In genomic region chr2L:16519582-16520474, dm6 we compare ENCODE assay signal across 1 fruit fly cellular context.
TF ChIP-seq lines count a peak whose summit lies in the region.

No protein-coding gene starts in this region.

TF ChIP-seq in whole organism, embryonic, 481 proteins besides CTCF, POLR2A, EP300 and RAD21 (continued from another document and continues in another):
- TF ChIP-seq Blimp-1 (GFP tag; optimal IDR thresholded peaks at IDR 0.05; lab: Kevin White, UChicago): peak; percentile 45
- TF ChIP-seq CG10543 (GFP tag; optimal IDR thresholded peaks at IDR 0.05; lab: Kevin White, UChicago): peak; percentile 31
- TF ChIP-seq CG18764 (GFP tag; optimal IDR thresholded peaks at IDR 0.05; lab: Kevin White, UChicago): no peak
- no peak for TF ChIP-seq Side (GFP tag; optimal IDR thresholded peaks at IDR 0.05; lab: Kevin White, UChicago)
- TF ChIP-seq slp2 (GFP tag; optimal IDR thresholded peaks at IDR 0.05; lab: Kevin White, UChicago): no peak
- no peak for TF ChIP-seq inv (GFP tag; IDR thresholded peaks at IDR 0.05; lab: Robert Waterston, UW; ENCODE audit: partially characterized antibody)
- no peak for TF ChIP-seq danr (GFP tag; IDR thresholded peaks at IDR 0.05; lab: Robert Waterston, UW)
- TF ChIP-seq az2 (GFP tag; optimal IDR thresholded peaks at IDR 0.05; lab: Kevin White, UChicago): peak; percentile 37
- no peak for TF ChIP-seq CG4617 (GFP tag; optimal IDR thresholded peaks at IDR 0.05; lab: Kevin White, UChicago; ENCODE audit: borderline replicate concordance)
- peak; percentile 64; the same call in 1 of the 3 replicates for TF ChIP-seq otp (GFP tag; IDR thresholded peaks at IDR 0.05; lab: Robert Waterston, UW)
- no peak for TF ChIP-seq ap (GFP tag; IDR thresholded peaks at IDR 0.05; lab: Robert Waterston, UW)
- TF ChIP-seq Mes4 (GFP tag; optimal IDR thresholded peaks at IDR 0.05; lab: Kevin White, UChicago): peak; percentile 11
- TF ChIP-seq Rx (GFP tag; IDR thresholded peaks at IDR 0.05; lab: Robert Waterston, UW): no peak
- peak; percentile 13 for TF ChIP-seq MTF-1 (GFP tag; optimal IDR thresholded peaks at IDR 0.05; lab: Kevin White, UChicago; ENCODE audit: borderline replicate concordance)
- TF ChIP-seq prd (optimal IDR thresholded peaks at IDR 0.05; lab: Kevin White, UChicago): no peak
- TF ChIP-seq prd (GFP tag; IDR thresholded peaks at IDR 0.05; lab: Robert Waterston, UW): peak; percentile 42; the same call in 1 of the 3 replicates
- TF ChIP-seq CG3838 (GFP tag; optimal IDR thresholded peaks at IDR 0.05; lab: Kevin White, UChicago): peak; percentile 67
- peak; percentile 49 for TF ChIP-seq CG7839 (tag; optimal IDR thresholded peaks at IDR 0.05; lab: Kevin White, UChicago)
- no peak for TF ChIP-seq emc (GFP tag; optimal IDR thresholded peaks at IDR 0.05; lab: Kevin White, UChicago)
- TF ChIP-seq CG11504 (tag; optimal IDR thresholded peaks at IDR 0.05; lab: Kevin White, UChicago): peak; percentile 7
- no peak for TF ChIP-seq Hsf (GFP tag; optimal IDR thresholded peaks at IDR 0.05; lab: Kevin White, UChicago)
- TF ChIP-seq so (GFP tag; IDR thresholded peaks at IDR 0.05; lab: Robert Waterston, UW): peak; percentile 16; the same call in 1 of the 3 replicates
- peak; percentile 15 for TF ChIP-seq tin (GFP tag; optimal IDR thresholded peaks at IDR 0.05; lab: Kevin White, UChicago)
- TF ChIP-seq CG11696 (GFP tag; IDR thresholded peaks at IDR 0.05; lab: Robert Waterston, UW): peak; percentile 36; the same call in 1 of the 2 replicates
- TF ChIP-seq Stat92E (GFP tag; optimal IDR thresholded peaks at IDR 0.05; lab: Kevin White, UChicago): peak in 1 of 3 experiments; percentile 55
- peak; percentile 71 for TF ChIP-seq gem (tag; optimal IDR thresholded peaks at IDR 0.05; lab: Kevin White, UChicago)
- peak; percentile 64 for TF ChIP-seq Sox102F (GFP tag; optimal IDR thresholded peaks at IDR 0.05; lab: Kevin White, UChicago)
- TF ChIP-seq CG18262 (tag; optimal IDR thresholded peaks at IDR 0.05; lab: Kevin White, UChicago): peak; percentile 50
- no peak for TF ChIP-seq maf-S (GFP tag; optimal IDR thresholded peaks at IDR 0.05; lab: Kevin White, UChicago)
- TF ChIP-seq CG2199 (GFP tag; IDR thresholded peaks at IDR 0.05; lab: Robert Waterston, UW): peak; percentile 81; the same call in 2 of the 3 replicates
- TF ChIP-seq sd (tag; optimal IDR thresholded peaks at IDR 0.05; lab: Kevin White, UChicago): peak; percentile 4
- no peak; the same call in 2 of the 3 replicates for TF ChIP-seq ken (GFP tag; IDR thresholded peaks at IDR 0.05; lab: Robert Waterston, UW)
- TF ChIP-seq Jarid2 (GFP tag; optimal IDR thresholded peaks at IDR 0.05; lab: Kevin White, UChicago): peak; percentile 31
- TF ChIP-seq gcm (GFP tag; optimal IDR thresholded peaks at IDR 0.05; lab: Kevin White, UChicago): peak; percentile 38
- TF ChIP-seq tx (GFP tag; optimal IDR thresholded peaks at IDR 0.05; lab: Kevin White, UChicago): no peak
- peak; percentile 4; the same call in 1 of the 2 replicates for TF ChIP-seq slbo (GFP tag; IDR thresholded peaks at IDR 0.05; lab: Robert Waterston, UW)
- TF ChIP-seq CG13624 (GFP tag; optimal IDR thresholded peaks at IDR 0.05; lab: Kevin White, UChicago): peak; percentile 59
- TF ChIP-seq CG10321 (GFP tag; IDR thresholded peaks at IDR 0.05; lab: Robert Waterston, UW): no peak
- 0 out of 2 replicates have a peak, but pooled peaks have one; percentile 30 for TF ChIP-seq toy (GFP tag; IDR thresholded peaks at IDR 0.05; lab: Robert Waterston, UW)
- peak; percentile 59 for TF ChIP-seq CG2712 (tag; optimal IDR thresholded peaks at IDR 0.05; lab: Kevin White, UChicago)
- peak; percentile 9 for TF ChIP-seq Six4 (GFP tag; optimal IDR thresholded peaks at IDR 0.05; lab: Kevin White, UChicago)
- 0 out of 2 replicates have a peak, but pooled peaks have one; percentile 10 for TF ChIP-seq CG10959 (GFP tag; IDR thresholded peaks at IDR 0.05; lab: Robert Waterston, UW)
- no peak for TF ChIP-seq Lim3 (GFP tag; IDR thresholded peaks at IDR 0.05; lab: Robert Waterston, UW)
- peak; percentile 69 for TF ChIP-seq ATbp (GFP tag; optimal IDR thresholded peaks at IDR 0.05; lab: Kevin White, UChicago)
- peak; percentile 5 for TF ChIP-seq Lhr (GFP tag; optimal IDR thresholded peaks at IDR 0.05; lab: Kevin White, UChicago)
- TF ChIP-seq CG1233 (GFP tag; optimal IDR thresholded peaks at IDR 0.05; lab: Kevin White, UChicago): peak; percentile 22
- peak; percentile 15 for TF ChIP-seq CG10979 (tag; optimal IDR thresholded peaks at IDR 0.05; lab: Kevin White, UChicago)
- TF ChIP-seq CG4707 (GFP tag; optimal IDR thresholded peaks at IDR 0.05; lab: Kevin White, UChicago): peak; percentile 29
- TF ChIP-seq CG8924 (tag; optimal IDR thresholded peaks at IDR 0.05; lab: Kevin White, UChicago): peak; percentile 24
- TF ChIP-seq H15 (GFP tag; IDR thresholded peaks at IDR 0.05; lab: Robert Waterston, UW): 0 out of 3 replicates have a peak, but pooled peaks have one; percentile 31
- peak; percentile 11 for TF ChIP-seq Chrac-16 (GFP tag; optimal IDR thresholded peaks at IDR 0.05; lab: Kevin White, UChicago)
- TF ChIP-seq sens (GFP tag; lab: Kevin White, UChicago): peak; percentile 86
- TF ChIP-seq row (GFP tag; IDR thresholded peaks at IDR 0.05; lab: Robert Waterston, UW): peak; percentile 87
- TF ChIP-seq NC2β (GFP tag; optimal IDR thresholded peaks at IDR 0.05; lab: Kevin White, UChicago): peak; percentile 20
- TF ChIP-seq kni (GFP tag; optimal IDR thresholded peaks at IDR 0.05; lab: Kevin White, UChicago): no peak
- TF ChIP-seq Optix (GFP tag; IDR thresholded peaks at IDR 0.05; lab: Robert Waterston, UW): no peak; the same call in 2 of the 3 replicates
- 0 out of 3 replicates have a peak, but pooled peaks have one; percentile 29 for TF ChIP-seq zfh1 (GFP tag; IDR thresholded peaks at IDR 0.05; lab: Robert Waterston, UW)
- TF ChIP-seq CG12769 (tag; optimal IDR thresholded peaks at IDR 0.05; lab: Kevin White, UChicago): no peak
- TF ChIP-seq CG2875 (GFP tag; optimal IDR thresholded peaks at IDR 0.05; lab: Kevin White, UChicago): peak; percentile 50
- TF ChIP-seq CG7271 (tag; optimal IDR thresholded peaks at IDR 0.05; lab: Kevin White, UChicago): no peak
- no peak for TF ChIP-seq CG4854 (GFP tag; optimal IDR thresholded peaks at IDR 0.05; lab: Kevin White, UChicago)
- no peak for TF ChIP-seq CG9876 (GFP tag; optimal IDR thresholded peaks at IDR 0.05; lab: Kevin White, UChicago)
- TF ChIP-seq CG17359 (tag; optimal IDR thresholded peaks at IDR 0.05; lab: Kevin White, UChicago): no peak
- peak; percentile 9 for TF ChIP-seq fd96Cb (tag; optimal IDR thresholded peaks at IDR 0.05; lab: Kevin White, UChicago)
- TF ChIP-seq Dbx (GFP tag; IDR thresholded peaks at IDR 0.05; lab: Robert Waterston, UW): peak; percentile 12; the same call in 1 of the 3 replicates
- peak; percentile 35 for TF ChIP-seq bcd (GFP tag; optimal IDR thresholded peaks at IDR 0.05; lab: Kevin White, UChicago)
- TF ChIP-seq Myb (GFP tag; optimal IDR thresholded peaks at IDR 0.05; lab: Kevin White, UChicago): no peak
- no peak for TF ChIP-seq CG31224 (GFP tag; IDR thresholded peaks at IDR 0.05; lab: Robert Waterston, UW)
- TF ChIP-seq Hr78 (GFP tag; optimal IDR thresholded peaks at IDR 0.05; lab: Kevin White, UChicago): peak in 1 of 2 experiments; percentile 45
- TF ChIP-seq CG13424 (tag; optimal IDR thresholded peaks at IDR 0.05; lab: Kevin White, UChicago): peak; percentile 56
- 0 out of 2 replicates have a peak, but pooled peaks have one; percentile 16 for TF ChIP-seq sim (GFP tag; IDR thresholded peaks at IDR 0.05; lab: Robert Waterston, UW)
- no peak for TF ChIP-seq E2f1 (GFP tag; IDR thresholded peaks at IDR 0.05; lab: Robert Waterston, UW)
- TF ChIP-seq CG3407 (GFP tag; optimal IDR thresholded peaks at IDR 0.05; lab: Kevin White, UChicago): peak; percentile 36
- TF ChIP-seq CG11695 (GFP tag; IDR thresholded peaks at IDR 0.05; lab: Robert Waterston, UW): 0 out of 3 replicates have a peak, but pooled peaks have one; percentile 6
- TF ChIP-seq CG10654 (GFP tag; optimal IDR thresholded peaks at IDR 0.05; lab: Kevin White, UChicago): peak; percentile 6
- TF ChIP-seq CG10209 (GFP tag; optimal IDR thresholded peaks at IDR 0.05; lab: Kevin White, UChicago): peak; percentile 10
- peak; percentile 71 for TF ChIP-seq yki (optimal IDR thresholded peaks at IDR 0.05; lab: Kevin White, UChicago)
- TF ChIP-seq CG3726 (GFP tag; IDR thresholded peaks at IDR 0.05; lab: Robert Waterston, UW): no peak
- TF ChIP-seq Nf-YA (GFP tag; IDR thresholded peaks at IDR 0.05; lab: Robert Waterston, UW): no peak
- TF ChIP-seq CG17328 (GFP tag; IDR thresholded peaks at IDR 0.05; lab: Robert Waterston, UW): peak; percentile 57
- TF ChIP-seq CG32772 (GFP tag; IDR thresholded peaks at IDR 0.05; lab: Robert Waterston, UW): peak; percentile 60
- peak; percentile 56 for TF ChIP-seq Xrp1 (GFP tag; IDR thresholded peaks at IDR 0.05; lab: Robert Waterston, UW)
- TF ChIP-seq CG14710 (tag; optimal IDR thresholded peaks at IDR 0.05; lab: Kevin White, UChicago): peak; percentile 12
- no peak for TF ChIP-seq fru (optimal IDR thresholded peaks at IDR 0.05; lab: Kevin White, UChicago)
- peak; percentile 20 for TF ChIP-seq Sox100B (GFP tag; optimal IDR thresholded peaks at IDR 0.05; lab: Kevin White, UChicago)
- peak; percentile 55; the same call in 2 of the 3 replicates for TF ChIP-seq CG17361 (GFP tag; IDR thresholded peaks at IDR 0.05; lab: Robert Waterston, UW)
- TF ChIP-seq Hey (tag; optimal IDR thresholded peaks at IDR 0.05; lab: Kevin White, UChicago): no peak
- TF ChIP-seq BEAF-32 (GFP tag; optimal IDR thresholded peaks at IDR 0.05; lab: Kevin White, UChicago): no peak
- peak in 1 of 2 experiments; percentile 18 for TF ChIP-seq Hr51 (GFP tag; optimal IDR thresholded peaks at IDR 0.05; lab: Kevin White, UChicago)
- peak; percentile 50 for TF ChIP-seq lmd (GFP tag; IDR thresholded peaks at IDR 0.05; lab: Robert Waterston, UW)
- no peak for TF ChIP-seq CG17912 (GFP tag; optimal IDR thresholded peaks at IDR 0.05; lab: Kevin White, UChicago)
- TF ChIP-seq Atf6 (GFP tag; IDR thresholded peaks at IDR 0.05; lab: Robert Waterston, UW): no peak
- no peak for TF ChIP-seq CG4820 (GFP tag; optimal IDR thresholded peaks at IDR 0.05; lab: Kevin White, UChicago)
- peak; percentile 18 for TF ChIP-seq grn (GFP tag; optimal IDR thresholded peaks at IDR 0.05; lab: Kevin White, UChicago)
- no peak for TF ChIP-seq insv (GFP tag; optimal IDR thresholded peaks at IDR 0.05; lab: Kevin White, UChicago)
- no peak for TF ChIP-seq dan (GFP tag; IDR thresholded peaks at IDR 0.05; lab: Robert Waterston, UW)
- TF ChIP-seq nom (GFP tag; optimal IDR thresholded peaks at IDR 0.05; lab: Kevin White, UChicago): peak; percentile 24
- TF ChIP-seq Deaf1 (tag; optimal IDR thresholded peaks at IDR 0.05; lab: Kevin White, UChicago): peak; percentile 35
- no peak for TF ChIP-seq Bgb (GFP tag; IDR thresholded peaks at IDR 0.05; lab: Robert Waterston, UW; ENCODE audit: partially characterized antibody)
- TF ChIP-seq CG2116 (GFP tag; optimal IDR thresholded peaks at IDR 0.05; lab: Kevin White, UChicago): peak; percentile 20
- TF ChIP-seq phol (tag; optimal IDR thresholded peaks at IDR 0.05; lab: Kevin White, UChicago): peak; percentile 49
- no peak for TF ChIP-seq slou (GFP tag; optimal IDR thresholded peaks at IDR 0.05; lab: Kevin White, UChicago)
- peak; percentile 49 for TF ChIP-seq CG3281 (GFP tag; optimal IDR thresholded peaks at IDR 0.05; lab: Kevin White, UChicago)
- no peak for TF ChIP-seq tio (GFP tag; optimal IDR thresholded peaks at IDR 0.05; lab: Kevin White, UChicago)
- TF ChIP-seq dpn (GFP tag; optimal IDR thresholded peaks at IDR 0.05; lab: Kevin White, UChicago): peak in 1 of 2 experiments; percentile 13
- TF ChIP-seq CG12942 (GFP tag; optimal IDR thresholded peaks at IDR 0.05; lab: Kevin White, UChicago): peak; percentile 20
- TF ChIP-seq ems (GFP tag; optimal IDR thresholded peaks at IDR 0.05; lab: Kevin White, UChicago): no peak
- peak; percentile 25 for TF ChIP-seq CG6254 (GFP tag; optimal IDR thresholded peaks at IDR 0.05; lab: Kevin White, UChicago)
- TF ChIP-seq btn (GFP tag; optimal IDR thresholded peaks at IDR 0.05; lab: Kevin White, UChicago): no peak
- 0 out of 3 replicates have a peak, but pooled peaks have one; percentile 44 for TF ChIP-seq dysf (GFP tag; IDR thresholded peaks at IDR 0.05; lab: Robert Waterston, UW)
- TF ChIP-seq CG2678 (tag; optimal IDR thresholded peaks at IDR 0.05; lab: Kevin White, UChicago): peak; percentile 57
- TF ChIP-seq br (optimal IDR thresholded peaks at IDR 0.05; lab: Kevin White, UChicago): no peak
- TF ChIP-seq Trl (optimal IDR thresholded peaks at IDR 0.05; lab: Kevin White, UChicago): peak; percentile 93 to 96
- TF ChIP-seq Trl (GFP tag; optimal IDR thresholded peaks at IDR 0.05; lab: Kevin White, UChicago): no peak
- no peak for TF ChIP-seq CG15073 (GFP tag; optimal IDR thresholded peaks at IDR 0.05; lab: Kevin White, UChicago)
- TF ChIP-seq NfI (GFP tag; optimal IDR thresholded peaks at IDR 0.05; lab: Kevin White, UChicago): peak; percentile 48
- TF ChIP-seq HHEX (GFP tag; optimal IDR thresholded peaks at IDR 0.05; lab: Kevin White, UChicago): peak; percentile 11
- peak; percentile 10 for TF ChIP-seq NK7.1 (GFP tag; optimal IDR thresholded peaks at IDR 0.05; lab: Kevin White, UChicago)
- TF ChIP-seq Camta (GFP tag; optimal IDR thresholded peaks at IDR 0.05; lab: Kevin White, UChicago): no peak
- peak; percentile 27 for TF ChIP-seq bab2 (GFP tag; optimal IDR thresholded peaks at IDR 0.05; lab: Kevin White, UChicago)
- TF ChIP-seq TFAM (GFP tag; optimal IDR thresholded peaks at IDR 0.05; lab: Kevin White, UChicago): no peak
- peak; percentile 42 for TF ChIP-seq CG15269 (tag; optimal IDR thresholded peaks at IDR 0.05; lab: Kevin White, UChicago)
- peak; percentile 59 for TF ChIP-seq CG12391 (tag; optimal IDR thresholded peaks at IDR 0.05; lab: Kevin White, UChicago)
- TF ChIP-seq oc (tag; optimal IDR thresholded peaks at IDR 0.05; lab: Kevin White, UChicago): no peak
- no peak for TF ChIP-seq sr (GFP tag; IDR thresholded peaks at IDR 0.05; lab: Robert Waterston, UW)
- TF ChIP-seq CG6689 (GFP tag; IDR thresholded peaks at IDR 0.05; lab: Robert Waterston, UW): no peak; the same call in 1 of the 2 replicates
- TF ChIP-seq D19B (GFP tag; optimal IDR thresholded peaks at IDR 0.05; lab: Kevin White, UChicago): no peak
- TF ChIP-seq unpg (GFP tag; optimal IDR thresholded peaks at IDR 0.05; lab: Kevin White, UChicago): peak; percentile 52
- peak; percentile 42 for TF ChIP-seq CG30403 (GFP tag; optimal IDR thresholded peaks at IDR 0.05; lab: Kevin White, UChicago)
- no peak for TF ChIP-seq HLH54F (GFP tag; optimal IDR thresholded peaks at IDR 0.05; lab: Kevin White, UChicago)
- 0 out of 3 replicates have a peak, but pooled peaks have one; percentile 27 for TF ChIP-seq CG34422 (GFP tag; IDR thresholded peaks at IDR 0.05; lab: Robert Waterston, UW)
